Worm (Caenorhabditis elegans) whole organism, young adult: ENCODE measurements around the gene ccdc-47.

Experiments
- B0336.3 ChIP-seq: fragments of 200-800 bp; sonication (Bioruptor generic); IDR thresholded peaks from 2 replicates; pipeline ENCODE4 v1.3.6; 2022; ENCODE audit warnings: missing genetic modification characterization, missing compliant biosample characterization
- C17E4.6 ChIP-seq: fragments of 200-800 bp; sonication (Bioruptor generic); IDR thresholded peaks from 2 replicates; pipeline ENCODE4 v1.3.6; 2022; ENCODE audit warnings: missing genetic modification reagents, missing genetic modification characterization, missing compliant biosample characterization
- F23B12.7 ChIP-seq: sonication (generic microtip); optimal IDR thresholded peaks from 2 replicates; lab custom pipeline; 2017; ENCODE audit warnings: missing genetic modification characterization, mild to moderate bottlenecking, missing compliant biosample characterization, antibody characterized with exemption, moderate library complexity; ENCODE audit not compliant: insufficient read depth
- F37B4.10 ChIP-seq: fragments of 200-800 bp; sonication (Bioruptor generic); IDR thresholded peaks from 2 replicates; pipeline ENCODE4 v1.3.6; 2022; ENCODE audit warnings: missing genetic modification characterization, missing compliant biosample characterization
- F39B2.1 ChIP-seq: fragments of 200-800 bp; sonication (Bioruptor generic); IDR thresholded peaks from 2 replicates; pipeline ENCODE4 v1.3.6; 2022; ENCODE audit warnings: missing genetic modification reagents, missing genetic modification characterization, missing compliant biosample characterization
- F52B5.7 ChIP-seq: sonication (generic microtip); optimal IDR thresholded peaks from 2 replicates; lab custom pipeline; 2016; ENCODE audit warnings: mild to moderate bottlenecking, missing genetic modification characterization, missing compliant biosample characterization
- F55B11.4 ChIP-seq: sonication (generic microtip); optimal IDR thresholded peaks from 2 replicates; lab custom pipeline; 2016; ENCODE audit warnings: missing compliant biosample characterization, missing genetic modification characterization, borderline replicate concordance; ENCODE audit not compliant: insufficient read depth
- F57A8.1 ChIP-seq: fragments of 200-800 bp; sonication (Bioruptor generic); optimal IDR thresholded peaks from 2 replicates; lab custom pipeline; 2018; ENCODE audit warnings: mild to moderate bottlenecking, missing genetic modification characterization, moderate library complexity, missing compliant biosample characterization
- K11D2.4 ChIP-seq: fragments of 200-800 bp; sonication (Bioruptor generic); IDR thresholded peaks from 2 replicates; pipeline ENCODE4 v1.3.6; 2022; ENCODE audit warnings: missing genetic modification reagents, missing genetic modification characterization, missing compliant biosample characterization
- K12H6.12 ChIP-seq: fragments of 200-800 bp; sonication (Bioruptor generic); optimal IDR thresholded peaks from 2 replicates; lab custom pipeline; 2018; ENCODE audit warnings: mild to moderate bottlenecking, missing genetic modification characterization, missing compliant biosample characterization
- Y53F4B.3 ChIP-seq: fragments of 200-800 bp; sonication (Bioruptor generic); IDR thresholded peaks from 2 replicates; pipeline ENCODE4 v1.3.6; 2022; ENCODE audit warnings: missing genetic modification reagents, missing genetic modification characterization, missing compliant biosample characterization
- Y53G8AR.9 ChIP-seq: fragments of 200-800 bp; sonication (Bioruptor generic); conservative IDR thresholded peaks from 2 replicates; pipeline ENCODE4 v1.3.6; 2022; ENCODE audit warnings: missing genetic modification reagents, missing genetic modification characterization, missing compliant biosample characterization
- Y67H2A.10 ChIP-seq: fragments of 200-800 bp; sonication (Bioruptor generic); conservative IDR thresholded peaks from 2 replicates; pipeline ENCODE4 v1.3.6; 2022; ENCODE audit warnings: missing genetic modification reagents, missing genetic modification characterization, missing compliant biosample characterization
- Y79H2A.3 ChIP-seq: fragments of 200-800 bp; sonication (Bioruptor generic); conservative IDR thresholded peaks from 2 replicates; pipeline ENCODE4 v1.3.6; 2022; ENCODE audit warnings: missing genetic modification reagents, missing genetic modification characterization, missing compliant biosample characterization
- ama-1 ChIP-seq, 3 experiments: fragments of 150-350 bp in 1 of 3; sonication (generic microtip) in 2 of 3; optimal IDR thresholded peaks; 2 replicates each; lab custom pipeline; 2014 to 2018; ENCODE audit warnings: missing biosample characterization in 2 of 3, missing genetic modification characterization in 2 of 3, missing genetic modification reagents in 2 of 3
- atf-7 ChIP-seq: sonication (generic microtip); optimal IDR thresholded peaks from 2 replicates; lab custom pipeline; 2017; ENCODE audit warnings: mild to moderate bottlenecking, missing genetic modification characterization, missing compliant biosample characterization
- athp-1 ChIP-seq: sonication (generic microtip); optimal IDR thresholded peaks from 2 replicates; lab custom pipeline; 2017; ENCODE audit warnings: mild to moderate bottlenecking, missing genetic modification characterization, missing compliant biosample characterization
- attf-5 ChIP-seq: fragments of 200-800 bp; sonication (Bioruptor generic); optimal IDR thresholded peaks from 2 replicates; lab custom pipeline; 2018; ENCODE audit warnings: mild to moderate bottlenecking, missing genetic modification characterization, missing compliant biosample characterization
- cebp-1 ChIP-seq, 2 experiments: fragments of 200-800 bp in 1 of 2; sonication (Bioruptor generic) in 1 of 2; sonication (generic microtip) in 1 of 2; IDR thresholded peaks in 1 of 2; optimal IDR thresholded peaks in 1 of 2; 2 replicates each; pipeline versions ENCODE4 v1.3.6 to Lab custom; 2017 to 2022; ENCODE audit warnings: missing compliant biosample characterization in 2 of 2, missing genetic modification characterization in 2 of 2, mild to moderate bottlenecking in 1 of 2, missing genetic modification reagents in 1 of 2, moderate library complexity in 1 of 2
- ceh-100 ChIP-seq: fragments of 200-800 bp; sonication (Bioruptor generic); IDR thresholded peaks from 2 replicates; pipeline ENCODE4 v1.3.6; 2022; ENCODE audit warnings: missing genetic modification reagents, missing genetic modification characterization, missing compliant biosample characterization
- ceh-27 ChIP-seq: fragments of 200-800 bp; sonication (Bioruptor generic); optimal IDR thresholded peaks from 2 replicates; lab custom pipeline; 2018; ENCODE audit warnings: mild to moderate bottlenecking, missing genetic modification characterization, moderate library complexity, missing compliant biosample characterization
- ceh-40 ChIP-seq: fragments of 200-800 bp; sonication (Bioruptor generic); IDR thresholded peaks from 2 replicates; pipeline ENCODE4 v1.3.6; 2022; ENCODE audit warnings: missing genetic modification characterization, missing compliant biosample characterization
- efl-1 ChIP-seq: fragments of 150-350 bp; optimal IDR thresholded peaks from 2 replicates; lab custom pipeline; 2014; ENCODE audit warnings: missing biosample characterization, missing genetic modification reagents, missing genetic modification characterization
- ekl-4 ChIP-seq: fragments of 200-800 bp; sonication (Bioruptor generic); IDR thresholded peaks from 2 replicates; pipeline ENCODE4 v1.3.6; 2022; ENCODE audit warnings: missing genetic modification reagents, missing genetic modification characterization, missing compliant biosample characterization
- fkh-3 ChIP-seq: sonication (generic microtip); optimal IDR thresholded peaks from 2 replicates; lab custom pipeline; 2016; ENCODE audit warnings: mild to moderate bottlenecking, missing genetic modification characterization, missing compliant biosample characterization
- hmg-1.2 ChIP-seq: fragments of 200-800 bp; sonication (Bioruptor generic); IDR thresholded peaks from 2 replicates; pipeline ENCODE4 v1.3.6; 2022; ENCODE audit warnings: missing genetic modification reagents, missing genetic modification characterization, missing compliant biosample characterization
- hsf-1 ChIP-seq: fragments of 200-800 bp; sonication (Bioruptor generic); IDR thresholded peaks from 2 replicates; pipeline ENCODE4 v1.3.6; 2022; ENCODE audit warnings: missing genetic modification reagents, missing genetic modification characterization, missing compliant biosample characterization
- let-607 ChIP-seq, 2 experiments: fragments of 200-800 bp in 1 of 2; sonication (Bioruptor generic) in 1 of 2; sonication (generic microtip) in 1 of 2; optimal IDR thresholded peaks; 2 replicates each; lab custom pipeline; 2016 to 2018; ENCODE audit warnings: mild to moderate bottlenecking in 2 of 2, missing compliant biosample characterization in 2 of 2, missing genetic modification characterization in 2 of 2, moderate library complexity in 2 of 2, missing genotype in 1 of 2
- lin-40 ChIP-seq: sonication (generic microtip); optimal IDR thresholded peaks from 2 replicates; lab custom pipeline; 2016; ENCODE audit warnings: missing genetic modification characterization, mild to moderate bottlenecking, missing compliant biosample characterization, missing genotype, missing genetic modification reagents
- madf-10 ChIP-seq: sonication (generic microtip); optimal IDR thresholded peaks from 2 replicates; lab custom pipeline; 2016; ENCODE audit warnings: mild to moderate bottlenecking, missing genetic modification characterization, missing compliant biosample characterization
- madf-3 ChIP-seq: fragments of 200-800 bp; sonication (Bioruptor generic); IDR thresholded peaks from 2 replicates; pipeline ENCODE4 v1.3.6; 2022; ENCODE audit warnings: missing genetic modification reagents, missing genetic modification characterization, missing compliant biosample characterization
- madf-6 ChIP-seq: fragments of 200-800 bp; sonication (Bioruptor generic); IDR thresholded peaks from 2 replicates; pipeline ENCODE4 v1.3.6; 2022; ENCODE audit warnings: missing genetic modification reagents, missing genetic modification characterization, missing compliant biosample characterization
- madf-8 ChIP-seq: fragments of 200-800 bp; sonication (Bioruptor generic); conservative IDR thresholded peaks from 2 replicates; pipeline ENCODE4 v1.3.6; 2022; ENCODE audit warnings: missing genetic modification reagents, missing genetic modification characterization, missing compliant biosample characterization
- mcd-1 ChIP-seq: fragments of 200-800 bp; sonication (Bioruptor generic); IDR thresholded peaks from 2 replicates; pipeline ENCODE4 v1.3.6; 2022; ENCODE audit warnings: missing genetic modification reagents, missing genetic modification characterization, missing compliant biosample characterization
- mel-28 ChIP-seq: sonication (generic microtip); optimal IDR thresholded peaks from 2 replicates; lab custom pipeline; 2016; ENCODE audit warnings: borderline replicate concordance, mild to moderate bottlenecking, missing genetic modification characterization, missing compliant biosample characterization
- nfyb-1 ChIP-seq: fragments of 200-800 bp; sonication (Bioruptor generic); IDR thresholded peaks from 2 replicates; pipeline ENCODE4 v1.3.6; 2022; ENCODE audit warnings: missing genetic modification reagents, missing genetic modification characterization, missing compliant biosample characterization
- nhr-120 ChIP-seq: fragments of 200-800 bp; sonication (Bioruptor generic); IDR thresholded peaks from 2 replicates; pipeline ENCODE4 v1.3.6; 2022; ENCODE audit warnings: missing genetic modification characterization, missing compliant biosample characterization
- nhr-27 ChIP-seq: fragments of 200-800 bp; sonication (Bioruptor generic); optimal IDR thresholded peaks from 2 replicates; lab custom pipeline; 2018; ENCODE audit warnings: mild to moderate bottlenecking, missing genetic modification characterization, moderate library complexity, missing compliant biosample characterization
- nhr-80 ChIP-seq: sonication (generic microtip); optimal IDR thresholded peaks from 2 replicates; lab custom pipeline; 2016; ENCODE audit warnings: missing genetic modification characterization, missing compliant biosample characterization
- repo-1 ChIP-seq: sonication (generic microtip); optimal IDR thresholded peaks from 2 replicates; lab custom pipeline; 2017; ENCODE audit warnings: mild to moderate bottlenecking, missing genetic modification characterization, missing compliant biosample characterization
- sea-2 ChIP-seq: fragments of 200-800 bp; sonication (Bioruptor generic); IDR thresholded peaks from 2 replicates; pipeline ENCODE4 v1.3.6; 2022; ENCODE audit warnings: missing genetic modification characterization, missing compliant biosample characterization
- snpc-1.3 ChIP-seq: sonication (generic microtip); optimal IDR thresholded peaks from 2 replicates; lab custom pipeline; 2017; ENCODE audit warnings: missing genetic modification characterization, mild to moderate bottlenecking, missing compliant biosample characterization, antibody characterized with exemption, moderate library complexity, missing genotype, missing genetic modification reagents; ENCODE audit not compliant: insufficient read depth
- tlf-1 ChIP-seq: fragments of 200-800 bp; sonication (Bioruptor generic); optimal IDR thresholded peaks from 2 replicates; lab custom pipeline; 2018; ENCODE audit warnings: mild to moderate bottlenecking, missing genetic modification characterization, missing compliant biosample characterization
- ztf-25 ChIP-seq: fragments of 200-800 bp; sonication (Bioruptor generic); IDR thresholded peaks from 2 replicates; pipeline ENCODE4 v1.3.6; 2022; ENCODE audit warnings: missing genetic modification reagents, missing genetic modification characterization, missing compliant biosample characterization
- ztf-26 ChIP-seq: sonication (generic microtip); optimal IDR thresholded peaks from 2 replicates; lab custom pipeline; 2017; ENCODE audit warnings: missing genetic modification characterization, missing compliant biosample characterization
- ztf-6 ChIP-seq: fragments of 200-800 bp; sonication (Bioruptor generic); IDR thresholded peaks from 2 replicates; pipeline ENCODE4 v1.3.6; 2022; ENCODE audit warnings: missing genetic modification reagents, missing genetic modification characterization, missing compliant biosample characterization

The ccdc-47 gene

DNA sequence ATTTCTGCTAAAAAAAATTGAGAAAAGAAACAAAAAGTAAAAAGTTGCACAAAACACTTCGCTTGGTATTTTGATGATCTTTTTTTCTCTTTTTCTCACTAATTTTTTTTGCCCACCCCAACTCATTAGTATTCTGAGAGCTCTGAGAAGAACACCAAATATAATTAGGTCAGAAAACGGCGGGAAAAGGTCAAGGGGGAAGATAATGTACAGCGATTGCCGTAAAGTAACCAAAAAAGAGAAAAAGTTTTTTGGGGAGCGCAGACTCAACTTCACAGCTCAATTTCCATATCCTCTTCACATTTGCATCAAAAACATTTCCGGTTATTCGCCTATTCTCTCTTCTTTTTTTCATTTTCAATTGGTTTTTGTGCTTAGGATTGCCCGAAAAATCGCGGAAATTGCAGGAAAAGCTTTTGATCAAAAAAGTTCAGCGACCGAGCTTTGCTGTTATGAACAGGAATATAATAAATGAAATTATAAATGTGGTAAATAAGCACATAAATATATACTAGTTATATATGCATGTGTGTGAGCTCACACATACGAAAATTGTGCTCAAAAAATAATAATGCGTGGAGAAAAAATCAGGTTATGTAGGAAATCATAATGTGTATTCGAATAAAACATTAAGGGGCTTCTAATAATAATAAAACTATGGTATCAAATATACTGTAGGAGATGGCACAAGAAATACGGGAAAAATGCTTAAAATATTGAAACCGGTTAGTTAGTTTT, 14.0 kb upstream of the ccdc-47 start:
- 0 out of 2 replicates have a peak, but pooled peaks have one; percentile 25 for TF ChIP-seq Y53G8AR.9 (GFP tag; lab: Robert Waterston, UW)
- no peak for TF ChIP-seq Y67H2A.10 (GFP tag; lab: Robert Waterston, UW)
- TF ChIP-seq ama-1 (optimal IDR thresholded peaks at IDR 0.05; lab: Kevin White, UChicago) = peak; percentile 80
- no peak for TF ChIP-seq ama-1 (GFP tag; optimal IDR thresholded peaks at IDR 0.05; lab: Kevin White, UChicago)
- TF ChIP-seq madf-3 (GFP tag; lab: Robert Waterston, UW) = 0 out of 2 replicates have a peak, but pooled peaks have one; percentile 2
- no peak for TF ChIP-seq snpc-1.3
- no peak for TF ChIP-seq madf-8 (GFP tag; lab: Robert Waterston, UW)
- no peak for TF ChIP-seq nhr-27 (tag; lab: Kevin White, UChicago)
- peak; percentile 87 for TF ChIP-seq repo-1 (tag; lab: Kevin White, UChicago)
- TF ChIP-seq F39B2.1 (GFP tag; lab: Robert Waterston, UW) = no peak
- no peak for TF ChIP-seq fkh-3 (tag; lab: Kevin White, UChicago)
- TF ChIP-seq madf-6 = no peak
- no peak for TF ChIP-seq efl-1 (GFP tag; lab: Kevin White, UChicago)
- peak; percentile 60; the same call in 1 of the 2 replicates for TF ChIP-seq B0336.3 (GFP tag; lab: Robert Waterston, UW)
- TF ChIP-seq mcd-1 (GFP tag; lab: Robert Waterston, UW) = 0 out of 2 replicates have a peak, but pooled peaks have one; percentile 4
- no peak for TF ChIP-seq K12H6.12 (tag; lab: Kevin White, UChicago)
- no peak for TF ChIP-seq hmg-1.2 (GFP tag; lab: Robert Waterston, UW)
- TF ChIP-seq hsf-1 (GFP tag; lab: Robert Waterston, UW) = no peak
- TF ChIP-seq Y53F4B.3 (GFP tag; lab: Robert Waterston, UW) = 0 out of 2 replicates have a peak, but pooled peaks have one; percentile 9
- no peak for TF ChIP-seq ceh-27 (GFP tag; lab: Kevin White, UChicago)
- no peak for TF ChIP-seq madf-10 (tag; lab: Kevin White, UChicago)
- TF ChIP-seq K11D2.4 = no peak
- no peak for TF ChIP-seq mel-28 (tag; lab: Kevin White, UChicago)
- no peak for TF ChIP-seq Y79H2A.3 (GFP tag; lab: Robert Waterston, UW)
- no peak for TF ChIP-seq ztf-6
- peak; percentile 35 for TF ChIP-seq lin-40
- peak; percentile 57 for TF ChIP-seq F52B5.7
- no peak for TF ChIP-seq C17E4.6 (GFP tag; lab: Robert Waterston, UW)
- peak; percentile 68 for TF ChIP-seq nfyb-1 (GFP tag; lab: Robert Waterston, UW)
- TF ChIP-seq nhr-120 (GFP tag; lab: Robert Waterston, UW) = no peak
- TF ChIP-seq let-607 (tag; optimal IDR thresholded peaks at IDR 0.05; lab: Kevin White, UChicago) = no peak
- TF ChIP-seq ztf-26 (tag; lab: Kevin White, UChicago) = peak; percentile 34
- no peak for TF ChIP-seq F55B11.4
- TF ChIP-seq nhr-80 (tag; lab: Kevin White, UChicago) = no peak
- no peak for TF ChIP-seq F57A8.1
- no peak for TF ChIP-seq ceh-100 (GFP tag; lab: Robert Waterston, UW)
- no peak for TF ChIP-seq cebp-1 (GFP tag; IDR thresholded peaks at IDR 0.05; lab: Robert Waterston, UW)
- TF ChIP-seq cebp-1 (tag; optimal IDR thresholded peaks at IDR 0.05; lab: Kevin White, UChicago) = peak; percentile 51
- TF ChIP-seq ekl-4 (GFP tag; lab: Robert Waterston, UW) = peak; percentile 53; the same call in 1 of the 2 replicates
- no peak for TF ChIP-seq ceh-40 (GFP tag; lab: Robert Waterston, UW)
- peak; percentile 43 for TF ChIP-seq tlf-1
- TF ChIP-seq attf-5 (GFP tag; lab: Kevin White, UChicago) = peak; percentile 0
- TF ChIP-seq athp-1 (tag; lab: Kevin White, UChicago) = peak; percentile 72
- TF ChIP-seq F23B12.7 (tag; lab: Kevin White, UChicago) = no peak
- TF ChIP-seq sea-2 (GFP tag; lab: Robert Waterston, UW) = no peak
- no peak for TF ChIP-seq F37B4.10
- no peak for TF ChIP-seq ztf-25 (GFP tag; lab: Robert Waterston, UW)
- TF ChIP-seq atf-7 (tag; lab: Kevin White, UChicago) = peak; percentile 6
